Fruit fly (Drosophila melanogaster) S2 (cell line): ENCODE results near the gene Drsl3.

Experiments used
- CG8478 ChIP-seq: fragments of >200 bp; optimal IDR thresholded peaks from 2 replicates; lab custom pipeline; 2018
- CTCF ChIP-seq, 2 experiments: fragments of >200 bp; optimal IDR thresholded peaks; 2 replicates each; lab custom pipeline; 2018

DNA sequence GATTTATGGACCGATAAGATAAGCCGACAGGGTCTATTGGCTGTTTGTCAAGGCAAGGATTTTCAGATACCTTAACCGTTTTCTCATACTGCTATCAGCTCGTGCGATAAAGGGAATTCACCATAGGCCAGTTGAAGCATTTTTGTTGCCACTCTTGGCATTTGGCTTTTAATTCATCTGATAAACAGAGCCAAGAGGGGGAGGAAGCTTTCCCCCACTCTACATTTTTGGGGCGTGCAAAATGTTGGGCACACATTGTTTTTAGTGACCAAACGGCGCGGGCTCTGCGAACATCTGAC, 35.0 kb downstream of the Drsl3 start:
- TF ChIP-seq CG8478 (lab: Kevin White, UChicago) (no peak), CTCF (optimal IDR thresholded peaks at IDR 0.05; lab: Kevin White, UChicago) (no peak)
